Worm (Caenorhabditis elegans) whole organism, early embryonic: ENCODE results near the gene C01G10.5.

Source experiments
- F13C5.2 ChIP-seq: sonication (generic microtip); optimal IDR thresholded peaks from 2 replicates; lab custom pipeline; 2017; ENCODE audit warnings: mild to moderate bottlenecking, missing genetic modification characterization, inconsistent platforms, missing compliant biosample characterization
- ama-1 ChIP-seq: fragments of 150-350 bp; optimal IDR thresholded peaks from 2 replicates; lab custom pipeline; 2014
- ceh-13 ChIP-seq: fragments of 200-800 bp; sonication (Bioruptor generic); optimal IDR thresholded peaks from 2 replicates; lab custom pipeline; 2018; ENCODE audit warnings: mild to moderate bottlenecking, missing genetic modification characterization, missing compliant biosample characterization
- flt-1 ChIP-seq: fragments of 200-800 bp; sonication (Bioruptor generic); IDR thresholded peaks from 2 replicates; pipeline ENCODE4 v1.3.6; 2022; ENCODE audit warnings: missing genetic modification characterization, missing compliant biosample characterization
- hmbx-1 ChIP-seq: sonication (generic microtip); optimal IDR thresholded peaks from 2 replicates; lab custom pipeline; 2016; ENCODE audit warnings: mild to moderate bottlenecking, missing genetic modification characterization, missing compliant biosample characterization
- scrt-1 ChIP-seq: fragments of 200-800 bp; sonication (Bioruptor generic); IDR thresholded peaks from 2 replicates; pipeline ENCODE4 v1.3.6; 2022; ENCODE audit warnings: missing genetic modification characterization, missing compliant biosample characterization

ce11 chrV:15057724-15058123 is 31.6 kb downstream of the C01G10.5 start:
- TF ChIP-seq scrt-1 = no peak
- TF ChIP-seq ceh-13 (GFP tag; lab: Kevin White, UChicago) = no peak
- TF ChIP-seq hmbx-1 (tag; lab: Kevin White, UChicago) = no peak
- no peak for TF ChIP-seq flt-1
- no peak for TF ChIP-seq ama-1 (lab: Kevin White, UChicago)
- TF ChIP-seq F13C5.2 = no peak
